Worm (Caenorhabditis elegans): Measurements from ENCODE around the gene C27C12.3.

DNA sequence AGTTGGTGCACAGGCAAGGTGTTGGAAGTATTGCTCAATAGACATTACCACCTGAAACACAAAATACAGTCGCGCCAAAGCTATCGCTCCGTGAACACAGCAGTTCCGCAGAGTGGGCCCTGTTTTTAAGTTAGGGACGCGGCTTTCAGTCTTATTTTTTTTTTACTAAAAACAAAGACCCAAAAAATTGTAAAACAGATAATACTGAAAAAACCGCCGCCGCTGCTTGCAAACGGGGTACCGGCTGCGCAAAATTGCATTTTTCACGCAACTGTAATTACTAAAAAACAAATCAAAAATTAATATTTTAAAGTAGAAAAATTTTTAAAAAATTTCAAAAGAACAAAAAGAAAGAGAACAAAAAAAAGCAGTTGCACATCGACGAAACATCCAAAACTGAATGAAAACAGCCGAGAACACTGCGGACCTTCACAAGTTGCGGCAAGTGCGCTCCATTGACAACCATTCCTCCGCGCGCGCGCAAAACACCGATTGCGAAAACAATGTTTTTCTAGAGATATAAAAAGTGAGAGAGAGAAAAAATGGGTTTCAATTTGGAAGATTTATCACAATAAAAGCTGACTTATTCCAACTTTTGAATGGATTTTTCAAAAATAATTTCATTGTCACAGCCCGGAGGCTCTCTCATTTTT lies 7.3 kb upstream of the C27C12.3 start, which contains the start of gene F31F6.3:
- TF ChIP-seq F44E2.7 (GFP tag; IDR thresholded peaks at IDR 0.05) (no peak), fos-1 (tag; optimal IDR thresholded peaks at IDR 0.05) (no peak), T26A8.4 (GFP tag; IDR thresholded peaks at IDR 0.05) (no peak), nhr-41 (GFP tag; IDR thresholded peaks at IDR 0.05) (no peak), ceh-28 (tag; optimal IDR thresholded peaks at IDR 0.05) (no peak), pha-4 (GFP tag; IDR thresholded peaks at IDR 0.05) (no peak), pha-4 (tag; optimal IDR thresholded peaks at IDR 0.05) (no peak), nhr-25 (tag; optimal IDR thresholded peaks at IDR 0.05; ENCODE audit: borderline replicate concordance, insufficient read depth) (no peak), spr-1 (tag; optimal IDR thresholded peaks at IDR 0.05) (no peak)

Data from whole organism, L4 larva.